Fruit fly (Drosophila melanogaster) whole organism, embryonic: ENCODE measurements around the gene CG2841.

ENCODE experiments used
- BEAF-32 ChIP-seq: fragments of 200-800 bp; sonication (Bioruptor generic); optimal IDR thresholded peaks from 3 replicates; lab custom pipeline; 2017; ENCODE audit warnings: missing biosample characterization, missing genetic modification characterization, mild to moderate bottlenecking, moderate library complexity, missing genetic modification reagents
- CG10267 ChIP-seq: fragments of 200-800 bp; sonication (Bioruptor generic); optimal IDR thresholded peaks from 2 replicates; lab custom pipeline; 2018; ENCODE audit warnings: missing biosample characterization, mild to moderate bottlenecking, missing genetic modification characterization, moderate library complexity
- CG10565 ChIP-seq: fragments of 200-800 bp; sonication (Bioruptor generic); optimal IDR thresholded peaks from 3 replicates; lab custom pipeline; 2016; ENCODE audit warnings: missing biosample characterization, mild to moderate bottlenecking, missing genetic modification characterization
- CG10654 ChIP-seq: fragments of 200-800 bp; sonication (Bioruptor generic); optimal IDR thresholded peaks from 2 replicates; lab custom pipeline; 2016; ENCODE audit warnings: missing biosample characterization, missing genetic modification characterization
- CG11085 ChIP-seq: fragments of 200-800 bp; sonication (Bioruptor generic); IDR thresholded peaks from 2 replicates; pipeline ENCODE4 v1.3.6; 2022; ENCODE audit warnings: missing biosample characterization, missing genetic modification characterization
- CG11723 ChIP-seq: fragments of 200-800 bp; sonication (Bioruptor generic); optimal IDR thresholded peaks from 2 replicates; lab custom pipeline; 2017; ENCODE audit warnings: missing biosample characterization, mild to moderate bottlenecking, missing genetic modification characterization
- CG12104 ChIP-seq: fragments of 200-800 bp; sonication (Bioruptor generic); optimal IDR thresholded peaks from 3 replicates; lab custom pipeline; 2016; ENCODE audit warnings: missing biosample characterization, missing genetic modification characterization
- CG12769 ChIP-seq: fragments of 200-800 bp; sonication (Bioruptor generic); optimal IDR thresholded peaks from 2 replicates; lab custom pipeline; 2019; ENCODE audit warnings: missing biosample characterization, mild to moderate bottlenecking, missing genetic modification characterization, moderate library complexity
- CG13296 ChIP-seq: fragments of 200-800 bp; sonication (Bioruptor generic); optimal IDR thresholded peaks from 3 replicates; lab custom pipeline; 2018; ENCODE audit warnings: missing biosample characterization, mild to moderate bottlenecking, missing genetic modification characterization
- CG14860 ChIP-seq: fragments of 200-800 bp; sonication (Bioruptor generic); IDR thresholded peaks from 3 replicates; pipeline ENCODE4 v1.3.6; 2022; ENCODE audit warnings: missing biosample characterization, missing genetic modification characterization; ENCODE audit not compliant: partially characterized antibody
- CG1647 ChIP-seq: fragments of 200-800 bp; sonication (Bioruptor generic); optimal IDR thresholded peaks from 3 replicates; lab custom pipeline; 2016; ENCODE audit warnings: missing biosample characterization, missing genetic modification characterization
- CG16815 ChIP-seq: fragments of 200-800 bp; sonication (Bioruptor generic); optimal IDR thresholded peaks from 3 replicates; lab custom pipeline; 2017; ENCODE audit warnings: missing biosample characterization, mild to moderate bottlenecking, missing genetic modification characterization
- CG17568 ChIP-seq: fragments of 200-800 bp; sonication (Bioruptor generic); optimal IDR thresholded peaks from 2 replicates; lab custom pipeline; 2018; ENCODE audit warnings: missing biosample characterization, mild to moderate bottlenecking, missing genetic modification characterization, moderate library complexity
- CG17612 ChIP-seq: fragments of 200-800 bp; sonication (Bioruptor generic); IDR thresholded peaks from 2 replicates; pipeline ENCODE4 v1.3.6; 2022; ENCODE audit warnings: missing biosample characterization, missing genetic modification characterization
- CG18262 ChIP-seq: fragments of 200-800 bp; optimal IDR thresholded peaks from 3 replicates; lab custom pipeline; 2019; ENCODE audit warnings: missing biosample characterization, mild to moderate bottlenecking, missing genetic modification characterization, moderate library complexity
- CG30020 ChIP-seq: fragments of 200-800 bp; optimal IDR thresholded peaks from 2 replicates; lab custom pipeline; 2019; ENCODE audit warnings: missing biosample characterization, mild to moderate bottlenecking, missing genetic modification characterization, moderate library complexity
- CG30403 ChIP-seq: fragments of 200-800 bp; sonication (Bioruptor generic); optimal IDR thresholded peaks from 3 replicates; lab custom pipeline; 2016; ENCODE audit warnings: missing biosample characterization, missing genetic modification characterization
- CG6654 ChIP-seq: fragments of 200-800 bp; sonication (Bioruptor generic); optimal IDR thresholded peaks from 2 replicates; lab custom pipeline; 2017; ENCODE audit warnings: missing biosample characterization, mild to moderate bottlenecking, missing genetic modification characterization
- CG6813 ChIP-seq: fragments of 200-800 bp; sonication (Bioruptor generic); optimal IDR thresholded peaks from 2 replicates; lab custom pipeline; 2017; ENCODE audit warnings: missing biosample characterization, missing genetic modification characterization, mild to moderate bottlenecking, moderate library complexity, missing genetic modification reagents
- CG7357 ChIP-seq: fragments of 200-800 bp; sonication (Bioruptor generic); IDR thresholded peaks from 3 replicates; pipeline ENCODE4 v1.3.6; 2022; ENCODE audit warnings: missing biosample characterization, missing genetic modification characterization
- CG7745 ChIP-seq: fragments of 200-800 bp; sonication (Bioruptor generic); optimal IDR thresholded peaks from 2 replicates; lab custom pipeline; 2018; ENCODE audit warnings: missing biosample characterization, mild to moderate bottlenecking, missing genetic modification characterization, moderate library complexity
- CG8924 ChIP-seq: fragments of 200-800 bp; optimal IDR thresholded peaks from 3 replicates; lab custom pipeline; 2019; ENCODE audit warnings: missing biosample characterization, mild to moderate bottlenecking, missing genetic modification characterization, moderate library complexity
- CG9437 ChIP-seq: fragments of 200-800 bp; sonication (Bioruptor generic); optimal IDR thresholded peaks from 2 replicates; lab custom pipeline; 2018; ENCODE audit warnings: missing biosample characterization, mild to moderate bottlenecking, missing genetic modification characterization
- Dbx ChIP-seq: fragments of 200-800 bp; sonication (Bioruptor generic); IDR thresholded peaks from 3 replicates; pipeline ENCODE4 v1.3.6; 2022; ENCODE audit warnings: missing biosample characterization, missing genetic modification characterization
- E2f1 ChIP-seq: fragments of 200-800 bp; sonication (Bioruptor generic); IDR thresholded peaks from 2 replicates; pipeline ENCODE4 v1.3.6; 2022; ENCODE audit warnings: missing biosample characterization, missing genetic modification characterization
- GATAe ChIP-seq: fragments of 200-800 bp; sonication (Bioruptor generic); conservative IDR thresholded peaks from 2 replicates; pipeline ENCODE4 v1.3.6; 2022; ENCODE audit warnings: missing biosample characterization, missing genetic modification characterization
- H2.0 ChIP-seq: fragments of 200-800 bp; sonication (Bioruptor generic); IDR thresholded peaks from 2 replicates; pipeline ENCODE4 v1.3.6; 2022; ENCODE audit warnings: missing biosample characterization, missing genetic modification characterization
- Hmr ChIP-seq: fragments of 200-800 bp; sonication (Bioruptor generic); optimal IDR thresholded peaks from 3 replicates; lab custom pipeline; 2017; ENCODE audit warnings: mild to moderate bottlenecking, missing biosample characterization, missing genetic modification reagents, missing genetic modification characterization
- Kr ChIP-seq: fragments of 200-800 bp; sonication (Bioruptor generic); optimal IDR thresholded peaks from 2 replicates; lab custom pipeline; 2017; ENCODE audit warnings: missing biosample characterization, mild to moderate bottlenecking, missing genetic modification characterization
- NC2β ChIP-seq: fragments of 200-800 bp; sonication (Bioruptor generic); optimal IDR thresholded peaks from 2 replicates; lab custom pipeline; 2016; ENCODE audit warnings: missing biosample characterization, missing genetic modification characterization
- Sry-δ ChIP-seq: fragments of 200-800 bp; sonication (Bioruptor generic); optimal IDR thresholded peaks from 2 replicates; lab custom pipeline; 2016; ENCODE audit warnings: missing biosample characterization, missing genetic modification characterization
- Xrp1 ChIP-seq: fragments of 200-800 bp; sonication (Bioruptor generic); IDR thresholded peaks from 2 replicates; pipeline ENCODE4 v1.3.6; 2022; ENCODE audit warnings: missing biosample characterization, missing genetic modification characterization
- ac ChIP-seq: fragments of 200-800 bp; sonication (Bioruptor generic); optimal IDR thresholded peaks from 3 replicates; lab custom pipeline; 2017; ENCODE audit warnings: missing biosample characterization, mild to moderate bottlenecking, missing genetic modification characterization
- chm ChIP-seq: fragments of 200-800 bp; sonication (Bioruptor generic); IDR thresholded peaks from 2 replicates; pipeline ENCODE4 v1.3.6; 2022; ENCODE audit warnings: missing biosample characterization, missing genetic modification characterization
- chn ChIP-seq: fragments of 200-800 bp; sonication (Bioruptor generic); optimal IDR thresholded peaks from 2 replicates; lab custom pipeline; 2016; ENCODE audit warnings: missing biosample characterization, missing genetic modification characterization
- croc ChIP-seq: fragments of 200-800 bp; sonication (Bioruptor generic); conservative IDR thresholded peaks from 3 replicates; pipeline ENCODE4 v1.3.6; 2022; ENCODE audit warnings: missing biosample characterization, missing genetic modification characterization
- crp ChIP-seq, 2 experiments: fragments of 200-800 bp; sonication (Bioruptor generic); optimal IDR thresholded peaks; 2 replicates in 1 of 2; 3 replicates in 1 of 2; lab custom pipeline; 2017; ENCODE audit warnings: missing biosample characterization in 2 of 2, missing genetic modification characterization in 2 of 2, mild to moderate bottlenecking in 1 of 2, moderate library complexity in 1 of 2
- dati ChIP-seq: fragments of 200-800 bp; sonication (Bioruptor generic); IDR thresholded peaks from 2 replicates; pipeline ENCODE4 v1.3.6; 2022; ENCODE audit warnings: missing biosample characterization, missing genetic modification characterization
- ems ChIP-seq: fragments of 200-800 bp; sonication (Bioruptor generic); optimal IDR thresholded peaks from 3 replicates; lab custom pipeline; 2016; ENCODE audit warnings: missing biosample characterization, missing genetic modification characterization
- fru ChIP-seq: fragments of >200 bp; optimal IDR thresholded peaks from 2 replicates; lab custom pipeline; 2017
- gfzf ChIP-seq: fragments of 200-800 bp; sonication (Bioruptor generic); optimal IDR thresholded peaks from 2 replicates; lab custom pipeline; 2016; ENCODE audit warnings: missing biosample characterization, mild to moderate bottlenecking, missing genetic modification characterization, moderate library complexity
- hb ChIP-seq: fragments of 200-800 bp; sonication (Bioruptor generic); IDR thresholded peaks from 3 replicates; pipeline ENCODE4 v1.3.6; 2022; ENCODE audit warnings: missing biosample characterization, missing genetic modification characterization; ENCODE audit not compliant: partially characterized antibody
- jing ChIP-seq: fragments of 200-800 bp; sonication (Bioruptor generic); optimal IDR thresholded peaks from 2 replicates; lab custom pipeline; 2018; ENCODE audit warnings: missing biosample characterization, mild to moderate bottlenecking, missing genetic modification characterization
- p53 ChIP-seq: fragments of 200-800 bp; sonication (Bioruptor generic); optimal IDR thresholded peaks from 2 replicates; lab custom pipeline; 2016; ENCODE audit warnings: missing biosample characterization, missing genetic modification characterization
- pfk ChIP-seq: fragments of 200-800 bp; sonication (Bioruptor generic); optimal IDR thresholded peaks from 2 replicates; lab custom pipeline; 2018; ENCODE audit warnings: missing biosample characterization, mild to moderate bottlenecking, missing genetic modification characterization, moderate library complexity
- psq ChIP-seq: fragments of 200-800 bp; sonication (Bioruptor generic); optimal IDR thresholded peaks from 2 replicates; lab custom pipeline; 2017; ENCODE audit warnings: missing biosample characterization, missing genetic modification characterization
- sc ChIP-seq, 3 experiments: fragments of >200 bp in 2 of 3; fragments of 200-800 bp in 1 of 3; sonication (Bioruptor generic) in 1 of 3; optimal IDR thresholded peaks; 2 replicates in 2 of 3; 3 replicates in 1 of 3; lab custom pipeline; 2017; ENCODE audit warnings: mild to moderate bottlenecking in 1 of 3, missing biosample characterization in 1 of 3, missing genetic modification characterization in 1 of 3, missing genetic modification reagents in 1 of 3
- toy ChIP-seq: fragments of 200-800 bp; sonication (Bioruptor generic); IDR thresholded peaks from 2 replicates; pipeline ENCODE4 v1.3.6; 2022; ENCODE audit warnings: missing biosample characterization, missing genetic modification characterization

CG2841 gene

DNA sequence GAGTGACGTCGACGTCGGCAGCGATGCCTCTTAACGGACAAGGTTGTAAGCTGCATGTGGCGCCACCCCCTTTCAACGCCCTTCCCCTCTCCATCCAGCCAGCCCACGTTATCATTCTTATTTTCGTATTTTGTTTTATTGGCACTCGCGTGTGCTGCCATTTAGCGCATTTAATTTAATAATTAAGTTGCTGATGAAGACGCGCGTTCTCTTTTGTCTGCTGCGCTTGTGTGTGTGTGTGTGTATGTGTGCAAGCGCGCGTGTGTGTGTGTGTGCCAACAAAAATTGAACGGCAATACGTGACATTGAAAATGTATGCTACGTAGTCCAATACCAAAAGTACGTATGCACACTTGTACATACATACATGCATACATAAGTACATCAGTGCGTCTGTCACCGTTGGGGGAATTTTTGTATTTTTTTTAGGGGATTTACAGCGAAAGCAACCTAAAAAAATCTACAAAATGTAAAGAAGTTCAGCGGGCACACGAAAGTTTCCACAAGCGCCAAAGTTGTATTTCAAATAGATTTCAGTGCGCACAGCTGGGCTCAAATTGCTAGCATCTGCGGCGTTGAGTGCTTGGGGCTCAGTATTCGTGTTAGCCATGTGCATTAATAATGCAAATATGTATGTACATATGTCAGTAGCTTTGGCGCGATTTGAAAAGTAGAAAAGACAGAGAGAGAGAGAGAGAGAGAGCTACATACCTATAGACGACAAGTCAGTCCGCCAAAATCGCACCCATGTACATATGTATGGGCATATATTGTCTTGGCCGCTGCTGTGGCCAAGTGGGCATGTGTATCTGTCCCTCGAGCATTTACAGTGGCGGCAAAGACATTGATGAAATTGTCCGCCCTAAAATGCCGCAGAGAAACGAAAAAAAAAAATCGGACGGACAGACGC lies 64.3 kb downstream of the CG2841 start (continued):
- TF ChIP-seq crp (GFP tag; optimal IDR thresholded peaks at IDR 0.05; lab: Kevin White, UChicago) (peak in 1 of 2 experiments; percentile 34), Dbx (GFP tag; lab: Robert Waterston, UW) (peak; percentile 77), gfzf (GFP tag; lab: Kevin White, UChicago) (no peak), Kr (GFP tag; lab: Kevin White, UChicago) (no peak), ems (GFP tag; lab: Kevin White, UChicago) (peak; percentile 76), CG30403 (peak; percentile 83), CG17568 (GFP tag; lab: Kevin White, UChicago) (peak; percentile 75), ac (GFP tag; lab: Kevin White, UChicago) (peak; percentile 23), CG30020 (tag; lab: Kevin White, UChicago) (peak; percentile 41), Xrp1 (GFP tag; lab: Robert Waterston, UW) (peak; percentile 86), toy (GFP tag; lab: Robert Waterston, UW) (no peak), GATAe (GFP tag; lab: Robert Waterston, UW) (no peak; the same call in 1 of the 2 replicates), fru (no peak), CG6813 (GFP tag; lab: Kevin White, UChicago) (peak; percentile 74), CG14860 (GFP tag; lab: Robert Waterston, UW) (no peak), CG11085 (GFP tag; lab: Robert Waterston, UW) (peak; percentile 53; the same call in 1 of the 2 replicates), CG7745 (no peak), croc (GFP tag; lab: Robert Waterston, UW) (peak; percentile 81), jing (GFP tag; lab: Kevin White, UChicago) (peak; percentile 74), CG13296 (GFP tag; lab: Kevin White, UChicago) (peak; percentile 79), CG16815 (peak; percentile 75), chn (GFP tag; lab: Kevin White, UChicago) (peak; percentile 79), CG8924 (tag; lab: Kevin White, UChicago) (peak; percentile 83), CG6654 (GFP tag; lab: Kevin White, UChicago) (peak; percentile 73), CG9437 (GFP tag; lab: Kevin White, UChicago) (peak; percentile 79), pfk (no peak), BEAF-32 (no peak), p53 (peak; percentile 56), CG12104 (GFP tag; lab: Kevin White, UChicago) (peak; percentile 65), Sry-δ (GFP tag; lab: Kevin White, UChicago) (peak; percentile 37), chm (GFP tag; lab: Robert Waterston, UW) (peak; percentile 59; the same call in 1 of the 2 replicates), dati (GFP tag; lab: Robert Waterston, UW) (no peak), NC2β (GFP tag; lab: Kevin White, UChicago) (peak; percentile 66), CG11723 (GFP tag; lab: Kevin White, UChicago) (peak; percentile 55), CG10565 (no peak), CG1647 (GFP tag; lab: Kevin White, UChicago) (peak; percentile 56), CG12769 (peak; percentile 81), psq (GFP tag; lab: Kevin White, UChicago) (peak; percentile 1), H2.0 (GFP tag; lab: Robert Waterston, UW) (peak; percentile 77), hb (GFP tag; lab: Robert Waterston, UW) (no peak), CG7357 (peak; percentile 77), CG17612 (peak; percentile 62), CG10267 (tag; lab: Kevin White, UChicago) (peak; percentile 64), E2f1 (GFP tag; lab: Robert Waterston, UW) (peak; percentile 79), CG10654 (GFP tag; lab: Kevin White, UChicago) (peak; percentile 71), sc (optimal IDR thresholded peaks at IDR 0.05; lab: Kevin White, UChicago) (no peak), sc (GFP tag; optimal IDR thresholded peaks at IDR 0.05; lab: Kevin White, UChicago) (peak; percentile 69), Hmr (GFP tag; lab: Kevin White, UChicago) (peak; percentile 79), CG18262 (peak; percentile 86)
